Worm (Caenorhabditis elegans) whole organism, L3 larva: ENCODE results near the gene popl-5.

Experiments
- ceh-82 ChIP-seq: fragments of 150-350 bp; optimal IDR thresholded peaks from 2 replicates; lab custom pipeline; 2014; ENCODE audit warnings: missing biosample characterization, missing genetic modification characterization
- fkh-10 ChIP-seq: sonication (generic microtip); optimal IDR thresholded peaks from 2 replicates; lab custom pipeline; 2017; ENCODE audit warnings: missing biosample characterization, missing genetic modification reagents, missing genetic modification characterization
- hmg-11 ChIP-seq: sonication (generic microtip); optimal IDR thresholded peaks from 2 replicates; lab custom pipeline; 2016; ENCODE audit warnings: missing genetic modification characterization, missing compliant biosample characterization
- jun-1 ChIP-seq: fragments of 150-350 bp; optimal IDR thresholded peaks from 2 replicates; lab custom pipeline; 2014; ENCODE audit warnings: missing biosample characterization, missing genetic modification reagents, missing genetic modification characterization
- lsy-12 ChIP-seq: sonication (generic microtip); optimal IDR thresholded peaks from 2 replicates; lab custom pipeline; 2016; ENCODE audit warnings: mild to moderate bottlenecking, missing genetic modification characterization, missing compliant biosample characterization
- mdl-1 ChIP-seq: fragments of 150-350 bp; optimal IDR thresholded peaks from 2 replicates; lab custom pipeline; 2014; ENCODE audit warnings: missing biosample characterization, missing genetic modification characterization
- nfya-1 ChIP-seq: sonication (generic microtip); optimal IDR thresholded peaks from 2 replicates; lab custom pipeline; 2017; ENCODE audit warnings: missing genetic modification characterization, mild to moderate bottlenecking, missing compliant biosample characterization, antibody characterized with exemption, moderate library complexity; ENCODE audit not compliant: insufficient read depth
- nhr-11 ChIP-seq: fragments of 150-350 bp; optimal IDR thresholded peaks from 2 replicates; lab custom pipeline; 2014; ENCODE audit warnings: missing biosample characterization, missing genetic modification characterization
- nhr-23 ChIP-seq: fragments of 150-350 bp; optimal IDR thresholded peaks from 2 replicates; lab custom pipeline; 2014; ENCODE audit warnings: missing biosample characterization, missing genetic modification reagents, missing genetic modification characterization
- snpc-4 ChIP-seq: fragments of 150-350 bp; optimal IDR thresholded peaks from 2 replicates; lab custom pipeline; 2014; ENCODE audit warnings: missing biosample characterization, missing genetic modification characterization
- unc-39 ChIP-seq: sonication (generic microtip); optimal IDR thresholded peaks from 4 replicates; lab custom pipeline; 2017; ENCODE audit warnings: missing biosample characterization, missing genetic modification characterization
- ztf-4 ChIP-seq: fragments of 150-350 bp; optimal IDR thresholded peaks from 2 replicates; lab custom pipeline; 2014; ENCODE audit warnings: missing biosample characterization, missing genetic modification characterization

DNA sequence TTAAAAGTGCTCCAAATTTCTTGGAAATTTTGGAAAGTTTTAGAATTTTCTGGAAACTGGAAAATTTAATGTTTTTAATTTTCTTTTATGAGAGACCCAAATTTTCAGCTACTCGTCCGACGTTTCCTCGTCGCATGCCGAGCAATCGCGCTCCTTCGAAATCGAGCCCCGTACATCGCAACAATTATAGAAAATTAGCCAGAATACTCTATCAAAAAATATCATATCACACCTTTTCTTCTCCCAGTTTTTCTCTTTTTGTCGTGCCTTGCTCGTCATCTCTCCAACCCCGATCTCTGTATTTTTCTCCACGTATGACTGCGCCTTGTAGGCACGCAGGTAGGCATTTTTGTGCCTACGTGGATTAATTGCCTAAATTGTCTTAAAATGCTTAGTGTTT, 24.8 kb downstream of the popl-5 start:
- TF ChIP-seq ztf-4 (tag; lab: Kevin White, UChicago) (no peak), jun-1 (tag; lab: Kevin White, UChicago) (no peak), lsy-12 (tag; lab: Kevin White, UChicago) (no peak), fkh-10 (GFP tag; lab: Kevin White, UChicago) (no peak), nhr-11 (tag; lab: Kevin White, UChicago) (no peak), snpc-4 (no peak), ceh-82 (no peak), unc-39 (no peak), nfya-1 (no peak), nhr-23 (no peak), hmg-11 (no peak), mdl-1 (no peak)
